Fruit fly (Drosophila melanogaster) whole organism, pupa: Measurements from ENCODE around the gene CG34456.

Experiments
- CG10348 ChIP-seq: fragments of 200-800 bp; sonication (Bioruptor generic); IDR thresholded peaks from 2 replicates; pipeline ENCODE4 v1.3.6; 2022; ENCODE audit warnings: missing biosample characterization, missing genetic modification characterization
- CG12605 ChIP-seq: fragments of 200-800 bp; sonication (Bioruptor generic); IDR thresholded peaks from 2 replicates; pipeline ENCODE4 v1.3.6; 2022; ENCODE audit warnings: missing biosample characterization, missing genetic modification characterization
- CG13204 ChIP-seq: fragments of 200-800 bp; sonication (Bioruptor generic); optimal IDR thresholded peaks from 2 replicates; lab custom pipeline; 2018; ENCODE audit warnings: missing biosample characterization, mild to moderate bottlenecking, missing genetic modification characterization, moderate library complexity
- CG14655 ChIP-seq: fragments of 200-800 bp; sonication (Bioruptor generic); optimal IDR thresholded peaks from 3 replicates; lab custom pipeline; 2017; ENCODE audit warnings: mild to moderate bottlenecking, missing biosample characterization, missing genetic modification reagents, missing genetic modification characterization
- CG17806 ChIP-seq: fragments of 200-800 bp; sonication (Bioruptor generic); optimal IDR thresholded peaks from 2 replicates; lab custom pipeline; 2018; ENCODE audit warnings: missing biosample characterization, mild to moderate bottlenecking, missing genetic modification characterization, moderate library complexity
- CG32121 ChIP-seq: fragments of 200-800 bp; sonication (Bioruptor generic); IDR thresholded peaks from 2 replicates; pipeline ENCODE4 v1.3.6; 2022; ENCODE audit warnings: missing biosample characterization, missing genetic modification characterization
- CG8159 ChIP-seq: fragments of 200-800 bp; sonication (Bioruptor generic); optimal IDR thresholded peaks from 3 replicates; lab custom pipeline; 2018; ENCODE audit warnings: missing biosample characterization, mild to moderate bottlenecking, missing genetic modification characterization, moderate library complexity
- CG8301 ChIP-seq: fragments of 200-800 bp; sonication (Bioruptor generic); optimal IDR thresholded peaks from 2 replicates; lab custom pipeline; 2018; ENCODE audit warnings: missing biosample characterization, mild to moderate bottlenecking, missing genetic modification characterization
- CG9948 ChIP-seq: fragments of 200-800 bp; sonication (Bioruptor generic); optimal IDR thresholded peaks from 2 replicates; lab custom pipeline; 2018; ENCODE audit warnings: missing biosample characterization, mild to moderate bottlenecking, missing genetic modification characterization, moderate library complexity
- D1 ChIP-seq: fragments of 200-800 bp; sonication (Bioruptor generic); optimal IDR thresholded peaks from 2 replicates; lab custom pipeline; 2018; ENCODE audit warnings: missing biosample characterization, mild to moderate bottlenecking, missing genetic modification characterization, moderate library complexity
- Ets98B ChIP-seq: fragments of 200-800 bp; sonication (Bioruptor generic); IDR thresholded peaks from 2 replicates; pipeline ENCODE4 v1.3.6; 2022; ENCODE audit warnings: missing biosample characterization, missing genetic modification characterization
- Pif1A ChIP-seq: fragments of 200-800 bp; sonication (Bioruptor generic); optimal IDR thresholded peaks from 3 replicates; lab custom pipeline; 2016; ENCODE audit warnings: missing biosample characterization, missing genetic modification characterization
- Pif1B ChIP-seq: fragments of 200-800 bp; sonication (Bioruptor generic); optimal IDR thresholded peaks from 3 replicates; lab custom pipeline; 2016; ENCODE audit warnings: missing biosample characterization, missing genetic modification characterization
- Snoo ChIP-seq: fragments of 200-800 bp; sonication (Bioruptor generic); optimal IDR thresholded peaks from 3 replicates; lab custom pipeline; 2017; ENCODE audit warnings: missing biosample characterization, mild to moderate bottlenecking, missing genetic modification characterization, inconsistent platforms

- no peak for TF ChIP-seq CG12605
- TF ChIP-seq CG13204 (GFP tag; lab: Kevin White, UChicago) = no peak
- no peak for TF ChIP-seq CG32121 (GFP tag; lab: Robert Waterston, UW)
- no peak for TF ChIP-seq Pif1B (GFP tag; lab: Kevin White, UChicago)
- TF ChIP-seq CG10348 (GFP tag; lab: Robert Waterston, UW) = no peak
- TF ChIP-seq CG8159 (tag; lab: Kevin White, UChicago) = no peak
- TF ChIP-seq D1 = no peak
- no peak for TF ChIP-seq CG9948 (tag; lab: Kevin White, UChicago)
- no peak for TF ChIP-seq Ets98B (GFP tag; lab: Robert Waterston, UW)
- no peak for TF ChIP-seq CG8301 (tag; lab: Kevin White, UChicago)
- no peak for TF ChIP-seq CG17806 (tag; lab: Kevin White, UChicago)
- no peak for TF ChIP-seq CG14655 (GFP tag; lab: Kevin White, UChicago)
- no peak for TF ChIP-seq Snoo (tag; lab: Kevin White, UChicago)
- no peak for TF ChIP-seq Pif1A (GFP tag; lab: Kevin White, UChicago)
These were observed 34.1 kb downstream of the CG34456 start for dm6 chr3L:9396038-9396437.
